Worm (Caenorhabditis elegans): ENCODE data around the gene K01A6.8.

- TF ChIP-seq rnt-1 (tag; optimal IDR thresholded peaks at IDR 0.05) (no peak), unc-86 (tag; optimal IDR thresholded peaks at IDR 0.05) (no peak), ama-1 (optimal IDR thresholded peaks at IDR 0.05) (no peak), nhr-84 (tag; optimal IDR thresholded peaks at IDR 0.05) (no peak), fkh-10 (GFP tag; optimal IDR thresholded peaks at IDR 0.05) (no peak)
Measured at ce11 chrIV:11738092-11738617, 986 bp upstream of the K01A6.8 start, which contains the start of gene K01A6.7.
